Worm (Caenorhabditis elegans): ENCODE measurements around the gene pdi-1.
A peak's percentile ranks its signal among the peaks of the same experiment; 100 is the strongest.

The pdi-1 gene

DNA sequence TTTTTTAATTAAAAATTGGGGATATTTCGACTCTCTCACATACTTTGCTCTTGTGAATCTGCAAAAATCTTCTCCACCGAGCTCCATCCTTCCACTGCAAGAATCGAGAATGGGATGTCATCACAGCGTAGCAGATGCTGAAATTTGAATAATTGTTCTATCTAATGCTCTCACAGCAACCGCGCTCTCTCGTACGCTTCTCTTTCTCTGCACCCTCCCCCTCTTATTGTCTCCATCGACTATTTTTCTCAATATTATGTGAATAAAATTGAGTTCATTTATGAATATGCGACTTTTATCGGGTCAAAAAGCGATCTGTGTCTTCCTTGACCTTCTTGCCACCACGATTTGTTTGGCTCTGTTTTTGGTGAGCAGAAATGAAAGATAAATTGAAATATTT is 32.7 kb upstream of the pdi-1 start, which contains the start of gene F34D10.3:
Gene F34D10.3 (plus strand): TSS at position 249 of the 400 bp plus-strand sequence.
- TF ChIP-seq eor-1 (tag; optimal IDR thresholded peaks at IDR 0.05) (no peak), ztf-4 (tag; optimal IDR thresholded peaks at IDR 0.05) (no peak), nfya-1 (tag; optimal IDR thresholded peaks at IDR 0.05; ENCODE audit: insufficient read depth) (peak; percentile 28), nhr-43 (tag; optimal IDR thresholded peaks at IDR 0.05; ENCODE audit: poor library complexity, severe bottlenecking) (no peak), elt-3 (tag; optimal IDR thresholded peaks at IDR 0.05) (no peak), hmg-11 (tag; optimal IDR thresholded peaks at IDR 0.05) (peak; percentile 6), egl-27 (tag; optimal IDR thresholded peaks at IDR 0.05) (no peak), nhr-237 (tag; optimal IDR thresholded peaks at IDR 0.05) (no peak), elt-2 (tag; optimal IDR thresholded peaks at IDR 0.05) (no peak), zag-1 (tag; optimal IDR thresholded peaks at IDR 0.05) (no peak), daf-12 (tag; optimal IDR thresholded peaks at IDR 0.05) (no peak), pha-4 (tag; optimal IDR thresholded peaks at IDR 0.05) (no peak), nhr-77 (tag; optimal IDR thresholded peaks at IDR 0.05) (no peak), lin-39 (tag; optimal IDR thresholded peaks at IDR 0.05) (peak; percentile 1)

DNA sequence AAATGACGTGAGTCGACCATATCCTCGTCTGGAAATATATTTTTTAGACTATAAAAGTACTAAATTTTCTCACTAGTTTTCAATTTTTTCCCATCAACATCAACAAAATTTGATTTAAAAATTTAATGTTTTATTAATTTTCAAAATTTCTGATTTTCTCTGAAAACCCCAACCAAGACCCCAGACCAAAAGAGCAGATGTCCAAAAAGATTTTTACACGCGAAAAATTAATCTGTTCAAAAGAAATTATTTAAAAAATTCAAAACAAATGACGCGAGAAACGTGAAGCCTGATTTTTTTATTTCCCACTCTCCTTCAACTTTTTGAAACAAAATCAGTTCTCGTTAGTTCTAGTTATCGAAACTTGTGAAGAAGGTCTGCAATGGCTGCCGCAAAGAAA is 29.2 kb upstream of the pdi-1 start, which contains the start of gene F34D10.8:
Gene F34D10.8 (plus strand): TSS at position 301 of the 400 bp plus-strand sequence.
- TF ChIP-seq lin-39 (tag; optimal IDR thresholded peaks at IDR 0.05) = no peak
- TF ChIP-seq fos-1 (tag; optimal IDR thresholded peaks at IDR 0.05) = no peak
- no peak for TF ChIP-seq nhr-76 (tag; optimal IDR thresholded peaks at IDR 0.05)
- TF ChIP-seq fkh-2 (tag; optimal IDR thresholded peaks at IDR 0.05) = no peak
- no peak for TF ChIP-seq R02D3.7 (tag; optimal IDR thresholded peaks at IDR 0.05)
- TF ChIP-seq eor-1 (tag; optimal IDR thresholded peaks at IDR 0.05) = no peak
- TF ChIP-seq lin-15B (tag; optimal IDR thresholded peaks at IDR 0.05) = no peak
- TF ChIP-seq elt-1 (tag; optimal IDR thresholded peaks at IDR 0.05) = no peak
- TF ChIP-seq ceh-9 (tag; optimal IDR thresholded peaks at IDR 0.05) = no peak
- TF ChIP-seq nhr-25 (tag; optimal IDR thresholded peaks at IDR 0.05) = no peak
- no peak for TF ChIP-seq ztf-11 (tag; optimal IDR thresholded peaks at IDR 0.05)
- no peak for TF ChIP-seq nhr-28 (tag; optimal IDR thresholded peaks at IDR 0.05)
- no peak for TF ChIP-seq tbx-2 (tag; optimal IDR thresholded peaks at IDR 0.05)

DNA sequence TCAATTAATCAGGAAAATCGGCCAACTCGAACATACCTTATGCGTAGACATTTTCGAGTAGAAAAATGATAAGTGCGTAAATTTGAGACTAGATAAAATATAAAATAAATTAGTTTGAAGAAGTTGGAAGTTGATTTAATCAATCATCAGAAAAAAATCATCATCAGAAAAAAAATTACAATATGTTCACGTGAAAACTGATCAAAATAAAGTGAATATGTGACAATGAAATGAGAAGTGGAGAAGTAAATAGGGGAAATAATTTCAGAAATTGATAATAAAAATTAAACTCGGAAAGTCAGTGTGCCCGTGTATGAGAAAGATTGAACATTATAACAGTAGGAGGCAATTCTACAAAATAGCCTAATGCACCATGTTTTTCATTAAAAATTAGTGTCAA is 28.3 kb upstream of the pdi-1 start, which contains the start of gene F34D10.9:
Gene F34D10.9 (minus strand): TSS at position 101 of the 400 bp plus-strand sequence.
- no peak for TF ChIP-seq mml-1 (tag; optimal IDR thresholded peaks at IDR 0.05)
- TF ChIP-seq lsy-12 (tag; optimal IDR thresholded peaks at IDR 0.05) = no peak
- no peak for TF ChIP-seq tbx-2 (tag; optimal IDR thresholded peaks at IDR 0.05)
- no peak for TF ChIP-seq nhr-67 (tag; optimal IDR thresholded peaks at IDR 0.05)
- no peak for TF ChIP-seq fkh-10 (GFP tag; optimal IDR thresholded peaks at IDR 0.05)
- TF ChIP-seq egl-5 (tag; optimal IDR thresholded peaks at IDR 0.05) = no peak
- TF ChIP-seq unc-39 (tag; optimal IDR thresholded peaks at IDR 0.05) = no peak
- TF ChIP-seq ceh-28 (tag; optimal IDR thresholded peaks at IDR 0.05) = no peak
- no peak for TF ChIP-seq fkh-2 (tag; optimal IDR thresholded peaks at IDR 0.05)

DNA sequence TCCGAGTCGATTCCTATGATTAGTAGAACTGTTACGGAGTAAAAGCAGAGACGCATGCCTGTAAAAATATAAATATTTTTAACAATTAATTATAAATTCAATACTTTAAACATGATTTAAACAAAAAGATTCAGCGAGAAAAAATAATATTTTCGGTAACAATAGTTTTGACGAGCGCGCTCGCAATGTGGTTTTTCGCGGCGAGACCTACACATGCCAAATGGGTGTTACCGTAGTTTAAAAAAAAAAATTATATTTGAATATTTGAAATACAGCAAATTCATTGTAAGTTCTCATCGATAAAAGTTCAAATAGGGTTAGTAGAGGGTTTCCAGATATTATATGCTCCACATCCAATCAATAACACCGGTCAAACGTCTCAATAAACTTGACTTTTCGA is 25.2 kb upstream of the pdi-1 start, which contains the start of gene gldi-5:
Gene gldi-5 (minus strand): TSS at position 58 of the 400 bp plus-strand sequence.
- TF ChIP-seq ceh-16 (tag; optimal IDR thresholded peaks at IDR 0.05) (no peak), ceh-82 (tag; optimal IDR thresholded peaks at IDR 0.05) (no peak), nhr-25 (tag; optimal IDR thresholded peaks at IDR 0.05) (no peak), ceh-28 (tag; optimal IDR thresholded peaks at IDR 0.05) (no peak)

DNA sequence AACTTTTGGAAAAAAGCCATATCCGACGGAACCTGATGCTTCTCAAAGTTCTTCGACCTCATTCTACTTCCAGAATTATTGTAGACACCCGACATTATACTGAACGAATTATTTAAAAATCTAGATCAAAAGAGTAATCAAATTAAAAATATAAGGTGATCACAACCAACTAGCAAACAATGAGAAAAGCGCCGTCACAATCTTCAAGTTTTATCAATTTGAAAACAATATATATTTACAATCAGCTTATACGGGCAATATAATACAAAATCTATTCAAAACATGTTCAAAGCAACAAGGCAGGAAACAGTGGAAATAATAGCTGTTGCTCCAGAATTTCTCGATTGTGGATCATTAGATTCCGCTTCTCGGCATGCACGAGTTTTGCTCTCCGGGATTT is 23.6 kb upstream of the pdi-1 start, which contains the start of gene C14B1.12:
Gene C14B1.12 (minus strand): TSS at position 101 of the 400 bp plus-strand sequence.
- no peak for TF ChIP-seq fkh-2 (tag; optimal IDR thresholded peaks at IDR 0.05)
- no peak for TF ChIP-seq ceh-9 (tag; optimal IDR thresholded peaks at IDR 0.05)
- TF ChIP-seq nhr-11 (tag; optimal IDR thresholded peaks at IDR 0.05) = no peak
- no peak for TF ChIP-seq lin-15B (tag; optimal IDR thresholded peaks at IDR 0.05)
- no peak for TF ChIP-seq nhr-77 (tag; optimal IDR thresholded peaks at IDR 0.05)
- TF ChIP-seq mdl-1 (tag; optimal IDR thresholded peaks at IDR 0.05) = no peak
- no peak for TF ChIP-seq nhr-28 (tag; optimal IDR thresholded peaks at IDR 0.05)
- TF ChIP-seq nhr-76 (tag; optimal IDR thresholded peaks at IDR 0.05) = no peak
- no peak for TF ChIP-seq R02D3.7 (tag; optimal IDR thresholded peaks at IDR 0.05)
- TF ChIP-seq ceh-16 (tag; optimal IDR thresholded peaks at IDR 0.05) = no peak
- no peak for TF ChIP-seq egl-27 (tag; optimal IDR thresholded peaks at IDR 0.05)
- no peak for TF ChIP-seq ZK546.5 (tag; optimal IDR thresholded peaks at IDR 0.05)
- TF ChIP-seq fkh-10 (GFP tag; optimal IDR thresholded peaks at IDR 0.05) = no peak
- no peak for TF ChIP-seq mml-1 (tag; optimal IDR thresholded peaks at IDR 0.05)
- TF ChIP-seq elt-2 (tag; optimal IDR thresholded peaks at IDR 0.05) = no peak
- TF ChIP-seq nhr-67 (tag; optimal IDR thresholded peaks at IDR 0.05) = no peak
